Fruit fly (Drosophila melanogaster): Measurements from ENCODE around the gene AdamTS-B.

The AdamTS-B gene

dm6 chrX:5678178-5678470 lies 20.2 kb upstream of the AdamTS-B start:
- TF ChIP-seq Clk (GFP tag; optimal IDR thresholded peaks at IDR 0.05) = no peak
- TF ChIP-seq CG7045 (GFP tag; optimal IDR thresholded peaks at IDR 0.05) = no peak
- peak; percentile 66 for TF ChIP-seq ovo (GFP tag; optimal IDR thresholded peaks at IDR 0.05)
- TF ChIP-seq CG33017 (tag; optimal IDR thresholded peaks at IDR 0.05) = no peak
- TF ChIP-seq bab1 (GFP tag; optimal IDR thresholded peaks at IDR 0.05) = no peak
- TF ChIP-seq cnc (optimal IDR thresholded peaks at IDR 0.05) = peak in 1 of 2 experiments; percentile 9
- no peak for TF ChIP-seq CG12768 (GFP tag; optimal IDR thresholded peaks at IDR 0.05)
- TF ChIP-seq CG1620 (GFP tag; optimal IDR thresholded peaks at IDR 0.05) = no peak

- no peak for TF ChIP-seq CG1620 (GFP tag; optimal IDR thresholded peaks at IDR 0.05)
- no peak for TF ChIP-seq CG7045 (GFP tag; optimal IDR thresholded peaks at IDR 0.05)
- TF ChIP-seq tj (GFP tag; optimal IDR thresholded peaks at IDR 0.05) = peak; percentile 29
- no peak for TF ChIP-seq toe (GFP tag; optimal IDR thresholded peaks at IDR 0.05)
- no peak for TF ChIP-seq Crg-1 (GFP tag; optimal IDR thresholded peaks at IDR 0.05)
- no peak for TF ChIP-seq CG7101 (tag; optimal IDR thresholded peaks at IDR 0.05)
- no peak for TF ChIP-seq ovo (GFP tag; optimal IDR thresholded peaks at IDR 0.05)
- no peak for TF ChIP-seq CG14711 (tag; optimal IDR thresholded peaks at IDR 0.05)
- TF ChIP-seq kay (GFP tag; ENCODE audit: borderline replicate concordance) = no peak
- TF ChIP-seq Hr96 (GFP tag; optimal IDR thresholded peaks at IDR 0.05) = no peak
- no peak for TF ChIP-seq CG11617 (GFP tag; optimal IDR thresholded peaks at IDR 0.05)
- no peak for TF ChIP-seq Clk (GFP tag; optimal IDR thresholded peaks at IDR 0.05)
- no peak for TF ChIP-seq Mnt (GFP tag; optimal IDR thresholded peaks at IDR 0.05)
- peak; percentile 96 for TF ChIP-seq pad (GFP tag; optimal IDR thresholded peaks at IDR 0.05)
- peak; percentile 44 for TF ChIP-seq bab1 (GFP tag; optimal IDR thresholded peaks at IDR 0.05)
- TF ChIP-seq CG5204 (GFP tag; optimal IDR thresholded peaks at IDR 0.05) = no peak
- no peak for TF ChIP-seq CG12768 (GFP tag; optimal IDR thresholded peaks at IDR 0.05)
- TF ChIP-seq cic (GFP tag; optimal IDR thresholded peaks at IDR 0.05) = no peak
These were observed 19.1 kb upstream of the AdamTS-B start for dm6 chrX:5679079-5679932.

- TF ChIP-seq cic (GFP tag; optimal IDR thresholded peaks at IDR 0.05) = no peak
- no peak for TF ChIP-seq ovo (GFP tag; optimal IDR thresholded peaks at IDR 0.05)
- no peak for TF ChIP-seq CG14711 (tag; optimal IDR thresholded peaks at IDR 0.05)
- no peak for TF ChIP-seq cnc (optimal IDR thresholded peaks at IDR 0.05)
- TF ChIP-seq CG11617 (GFP tag; optimal IDR thresholded peaks at IDR 0.05) = no peak
- TF ChIP-seq pad (GFP tag; optimal IDR thresholded peaks at IDR 0.05) = no peak
These were observed 18.3 kb upstream of the AdamTS-B start, which contains the start of the genes Tre1 and Gr5a for dm6 chrX:5679933-5680667. Gene Tre1, minus strand, starts transcription at chrX:5679977. Gene Gr5a, plus strand, starts transcription at chrX:5680617.

- TF ChIP-seq ovo (GFP tag; optimal IDR thresholded peaks at IDR 0.05) (no peak), CG1620 (GFP tag; optimal IDR thresholded peaks at IDR 0.05) (no peak), CG5204 (GFP tag; optimal IDR thresholded peaks at IDR 0.05) (no peak), toe (GFP tag; optimal IDR thresholded peaks at IDR 0.05) (no peak), kay (GFP tag; ENCODE audit: borderline replicate concordance) (no peak), cic (GFP tag; optimal IDR thresholded peaks at IDR 0.05) (no peak), CG7045 (GFP tag; optimal IDR thresholded peaks at IDR 0.05) (no peak), pad (GFP tag; optimal IDR thresholded peaks at IDR 0.05) (no peak), CG7101 (tag; optimal IDR thresholded peaks at IDR 0.05) (no peak), bab1 (GFP tag; optimal IDR thresholded peaks at IDR 0.05) (no peak), CG33017 (tag; optimal IDR thresholded peaks at IDR 0.05) (no peak), cnc (optimal IDR thresholded peaks at IDR 0.05) (no peak), Clk (GFP tag; optimal IDR thresholded peaks at IDR 0.05) (no peak), CG11617 (GFP tag; optimal IDR thresholded peaks at IDR 0.05) (no peak), CG14711 (tag; optimal IDR thresholded peaks at IDR 0.05) (no peak), Hr96 (GFP tag; optimal IDR thresholded peaks at IDR 0.05) (no peak), Mnt (GFP tag; optimal IDR thresholded peaks at IDR 0.05) (no peak), CG12768 (GFP tag; optimal IDR thresholded peaks at IDR 0.05) (no peak), tj (GFP tag; optimal IDR thresholded peaks at IDR 0.05) (no peak)
These were observed 15.4 kb upstream of the AdamTS-B start, which contains the start of gene CG42449 for dm6 chrX:5682940-5683339. Gene CG42449, plus strand, starts transcription at chrX:5683240.

- peak; percentile 42 for TF ChIP-seq CG7101 (tag; optimal IDR thresholded peaks at IDR 0.05)
- TF ChIP-seq Clk (GFP tag; optimal IDR thresholded peaks at IDR 0.05) = no peak
- peak; percentile 37 for TF ChIP-seq CG11617 (GFP tag; optimal IDR thresholded peaks at IDR 0.05)
- peak; percentile 54 for TF ChIP-seq CG14711 (tag; optimal IDR thresholded peaks at IDR 0.05)
- peak; percentile 42 for TF ChIP-seq CG1620 (GFP tag; optimal IDR thresholded peaks at IDR 0.05)
- no peak for TF ChIP-seq CG33017 (tag; optimal IDR thresholded peaks at IDR 0.05)
- TF ChIP-seq bab1 (GFP tag; optimal IDR thresholded peaks at IDR 0.05) = peak; percentile 25
- TF ChIP-seq pad (GFP tag; optimal IDR thresholded peaks at IDR 0.05) = peak; percentile 29
- TF ChIP-seq toe (GFP tag; optimal IDR thresholded peaks at IDR 0.05) = peak; percentile 62
- peak; percentile 9 for TF ChIP-seq Crg-1 (GFP tag; optimal IDR thresholded peaks at IDR 0.05)
These were observed 8.7 kb upstream of the AdamTS-B start, which contains the start of the genes PGAP1 and cv for dm6 chrX:5689417-5690215. Gene PGAP1, minus strand, starts transcription at chrX:5689473. Gene cv, plus strand, starts transcription at chrX:5690002.

Measured in whole organism, adult.